Fruit fly (Drosophila melanogaster) whole organism, prepupa: Measurements from ENCODE around the gene RpS19a.

Experiments
- CG10631 ChIP-seq: fragments of 200-800 bp; sonication (Bioruptor generic); optimal IDR thresholded peaks from 2 replicates; lab custom pipeline; 2016; ENCODE audit warnings: missing biosample characterization, missing genetic modification characterization
- CG10669 ChIP-seq: fragments of 200-800 bp; sonication (Bioruptor generic); optimal IDR thresholded peaks from 3 replicates; lab custom pipeline; 2018; ENCODE audit warnings: missing biosample characterization, mild to moderate bottlenecking, missing genetic modification characterization, moderate library complexity
- CG11294 ChIP-seq: fragments of 200-800 bp; sonication (Bioruptor generic); IDR thresholded peaks from 2 replicates; pipeline ENCODE4 v1.3.6; 2022; ENCODE audit warnings: missing biosample characterization, missing genetic modification characterization
- CG15336 ChIP-seq: fragments of 200-800 bp; sonication (Bioruptor generic); IDR thresholded peaks from 2 replicates; pipeline ENCODE4 v1.3.6; 2022; ENCODE audit warnings: missing biosample characterization, missing genetic modification characterization
- CG31627 ChIP-seq: fragments of 200-800 bp; sonication (Bioruptor generic); optimal IDR thresholded peaks from 3 replicates; lab custom pipeline; 2016; ENCODE audit warnings: missing biosample characterization, missing genetic modification characterization
- CG32006 ChIP-seq: fragments of 200-800 bp; sonication (Bioruptor generic); optimal IDR thresholded peaks from 3 replicates; lab custom pipeline; 2017; ENCODE audit warnings: missing biosample characterization, mild to moderate bottlenecking, missing genetic modification characterization
- CG34406 ChIP-seq: fragments of 200-800 bp; sonication (Bioruptor generic); optimal IDR thresholded peaks from 3 replicates; lab custom pipeline; 2016; ENCODE audit warnings: missing biosample characterization, missing genetic modification characterization
- CG6163 ChIP-seq: fragments of 200-800 bp; sonication (Bioruptor generic); IDR thresholded peaks from 3 replicates; pipeline ENCODE4 v1.3.6; 2022; ENCODE audit warnings: missing biosample characterization, missing genetic modification characterization
- CG6276 ChIP-seq: fragments of 200-800 bp; sonication (Bioruptor generic); optimal IDR thresholded peaks from 2 replicates; lab custom pipeline; 2017; ENCODE audit warnings: missing biosample characterization, mild to moderate bottlenecking, missing genetic modification characterization
- CG6808 ChIP-seq: fragments of 200-800 bp; sonication (Bioruptor generic); optimal IDR thresholded peaks from 3 replicates; lab custom pipeline; 2017; ENCODE audit warnings: missing biosample characterization, missing genetic modification characterization, mild to moderate bottlenecking, moderate library complexity, missing genetic modification reagents
- CG6854 ChIP-seq: fragments of 200-800 bp; sonication (Bioruptor generic); optimal IDR thresholded peaks from 2 replicates; lab custom pipeline; 2017; ENCODE audit warnings: missing biosample characterization, mild to moderate bottlenecking, missing genetic modification characterization
- CG8119 ChIP-seq: fragments of 200-800 bp; sonication (Bioruptor generic); IDR thresholded peaks from 3 replicates; pipeline ENCODE4 v1.3.6; 2022; ENCODE audit warnings: missing biosample characterization, missing genetic modification characterization
- CG8632 ChIP-seq: fragments of 200-800 bp; sonication (Bioruptor generic); optimal IDR thresholded peaks from 3 replicates; lab custom pipeline; 2016; ENCODE audit warnings: missing biosample characterization, missing genetic modification characterization
- Eip78C ChIP-seq: fragments of 200-800 bp; sonication (Bioruptor generic); peaks from one replicate; lab custom pipeline; 2016; ENCODE audit warnings: missing biosample characterization, missing genetic modification characterization
- Eip93F ChIP-seq: fragments of 200-800 bp; sonication (Bioruptor generic); optimal IDR thresholded peaks from 2 replicates; lab custom pipeline; 2016; ENCODE audit warnings: missing biosample characterization, mild to moderate bottlenecking, missing genetic modification characterization
- Ets21C ChIP-seq: fragments of 200-800 bp; sonication (Bioruptor generic); optimal IDR thresholded peaks from 3 replicates; lab custom pipeline; 2016; ENCODE audit warnings: missing biosample characterization, missing genetic modification characterization
- Ets96B ChIP-seq: fragments of 200-800 bp; optimal IDR thresholded peaks from 2 replicates; lab custom pipeline; 2019; ENCODE audit warnings: missing biosample characterization, mild to moderate bottlenecking, missing genetic modification characterization, moderate library complexity
- Gug ChIP-seq: fragments of 200-800 bp; sonication (Bioruptor generic); IDR thresholded peaks from 2 replicates; pipeline ENCODE4 v1.3.6; 2022; ENCODE audit warnings: missing biosample characterization, missing genetic modification characterization
- Hr38 ChIP-seq: sonication (Bioruptor generic); optimal IDR thresholded peaks from 2 replicates; lab custom pipeline; 2016; ENCODE audit warnings: missing biosample characterization, missing genetic modification characterization
- Hr39 ChIP-seq: fragments of 200-800 bp; sonication (Bioruptor generic); optimal IDR thresholded peaks from 2 replicates; lab custom pipeline; 2016; ENCODE audit warnings: missing biosample characterization, missing genetic modification characterization
- Hr4 ChIP-seq: fragments of 200-800 bp; sonication (Bioruptor generic); optimal IDR thresholded peaks from 3 replicates; lab custom pipeline; 2016; ENCODE audit warnings: missing biosample characterization, missing genetic modification characterization
- Lpt ChIP-seq: fragments of 200-800 bp; sonication (Bioruptor generic); optimal IDR thresholded peaks from 3 replicates; lab custom pipeline; 2016; ENCODE audit warnings: missing biosample characterization, missing genetic modification characterization
- Smox ChIP-seq: fragments of 200-800 bp; sonication (Bioruptor generic); optimal IDR thresholded peaks from 3 replicates; lab custom pipeline; 2016; ENCODE audit warnings: missing biosample characterization, missing genetic modification characterization
- Sox14 ChIP-seq: fragments of 200-800 bp; sonication (Bioruptor generic); optimal IDR thresholded peaks from 3 replicates; lab custom pipeline; 2016; ENCODE audit warnings: missing biosample characterization, missing genetic modification characterization
- achi ChIP-seq: fragments of 200-800 bp; sonication (Bioruptor generic); optimal IDR thresholded peaks from 3 replicates; lab custom pipeline; 2016; ENCODE audit warnings: missing biosample characterization, missing genetic modification characterization
- dac ChIP-seq: fragments of 200-800 bp; sonication (Bioruptor generic); optimal IDR thresholded peaks from 2 replicates; lab custom pipeline; 2017; ENCODE audit warnings: missing biosample characterization, mild to moderate bottlenecking, missing genetic modification characterization
- dsx ChIP-seq: fragments of 200-800 bp; optimal IDR thresholded peaks from 3 replicates; lab custom pipeline; 2019; ENCODE audit warnings: missing biosample characterization, mild to moderate bottlenecking, missing genetic modification characterization, moderate library complexity; ENCODE audit not compliant: poor library complexity, severe bottlenecking
- eg ChIP-seq: fragments of 200-800 bp; sonication (Bioruptor generic); IDR thresholded peaks from 3 replicates; pipeline ENCODE4 v1.3.6; 2022; ENCODE audit warnings: missing biosample characterization, missing genetic modification characterization
- esn ChIP-seq: fragments of 200-800 bp; sonication (Bioruptor generic); optimal IDR thresholded peaks from 2 replicates; lab custom pipeline; 2016; ENCODE audit warnings: missing biosample characterization, mild to moderate bottlenecking, missing genetic modification characterization, moderate library complexity
- fd59A ChIP-seq: fragments of 200-800 bp; sonication (Bioruptor generic); optimal IDR thresholded peaks from 2 replicates; lab custom pipeline; 2017; ENCODE audit warnings: missing biosample characterization, mild to moderate bottlenecking, missing genetic modification characterization, missing genetic modification reagents
- fd85E ChIP-seq: fragments of 200-800 bp; sonication (Bioruptor generic); optimal IDR thresholded peaks from 3 replicates; lab custom pipeline; 2016; ENCODE audit warnings: missing biosample characterization, missing genetic modification characterization
- fkh ChIP-seq: fragments of 200-800 bp; sonication (Bioruptor generic); optimal IDR thresholded peaks from 3 replicates; lab custom pipeline; 2017; ENCODE audit warnings: missing biosample characterization, mild to moderate bottlenecking, missing genetic modification characterization, moderate library complexity
- lz ChIP-seq: fragments of 200-800 bp; sonication (Bioruptor generic); optimal IDR thresholded peaks from 3 replicates; lab custom pipeline; 2016; ENCODE audit warnings: missing biosample characterization, missing genetic modification characterization
- net ChIP-seq: fragments of 200-800 bp; sonication (Bioruptor generic); optimal IDR thresholded peaks from 3 replicates; lab custom pipeline; 2016; ENCODE audit warnings: missing biosample characterization, missing genetic modification characterization
- salr ChIP-seq, 2 experiments: fragments of 200-800 bp; sonication (Bioruptor generic); optimal IDR thresholded peaks; 3 replicates each; lab custom pipeline; 2016 to 2018; ENCODE audit warnings: missing biosample characterization in 2 of 2, missing genetic modification characterization in 2 of 2, mild to moderate bottlenecking in 1 of 2
- spab ChIP-seq: fragments of 200-800 bp; sonication (Bioruptor generic); optimal IDR thresholded peaks from 2 replicates; lab custom pipeline; 2017; ENCODE audit warnings: missing biosample characterization, mild to moderate bottlenecking, missing genetic modification characterization, missing genetic modification reagents
- ss ChIP-seq, 2 experiments: fragments of 200-800 bp; sonication (Bioruptor generic); optimal IDR thresholded peaks; 2 replicates in 1 of 2; 3 replicates in 1 of 2; lab custom pipeline; 2017 to 2018; ENCODE audit warnings: mild to moderate bottlenecking in 2 of 2, missing biosample characterization in 2 of 2, missing genetic modification characterization in 2 of 2, moderate library complexity in 1 of 2
- topi ChIP-seq: fragments of 200-800 bp; sonication (Bioruptor generic); optimal IDR thresholded peaks from 3 replicates; lab custom pipeline; 2016; ENCODE audit warnings: missing biosample characterization, missing genetic modification characterization

The RpS19a gene

DNA sequence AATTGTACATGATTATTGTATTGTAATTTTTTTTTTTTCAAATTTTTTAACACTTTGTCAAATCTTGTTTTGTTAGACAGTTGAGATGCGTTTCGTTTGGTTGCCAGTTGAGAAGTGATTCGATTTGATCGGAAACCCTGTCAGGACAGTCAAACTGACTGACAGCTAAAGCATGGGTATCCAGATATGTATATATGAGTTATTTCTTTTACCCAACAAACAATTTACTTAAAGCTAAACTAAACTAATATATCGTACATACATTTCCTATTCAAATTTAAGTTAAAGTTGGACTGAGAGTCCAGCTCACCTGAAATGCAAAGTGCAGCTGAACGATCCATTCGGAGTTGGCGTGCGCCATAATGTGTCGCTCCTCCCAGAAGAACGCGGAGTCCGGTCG is 5.6 kb upstream of the RpS19a start, which contains the start of gene CG9777:
Gene CG9777, minus strand, starts transcription at position 101 of the 400 bp plus-strand sequence.
- TF ChIP-seq fd85E (GFP tag; lab: Kevin White, UChicago) (no peak), Hr4 (GFP tag; lab: Kevin White, UChicago) (no peak), lz (no peak)

DNA sequence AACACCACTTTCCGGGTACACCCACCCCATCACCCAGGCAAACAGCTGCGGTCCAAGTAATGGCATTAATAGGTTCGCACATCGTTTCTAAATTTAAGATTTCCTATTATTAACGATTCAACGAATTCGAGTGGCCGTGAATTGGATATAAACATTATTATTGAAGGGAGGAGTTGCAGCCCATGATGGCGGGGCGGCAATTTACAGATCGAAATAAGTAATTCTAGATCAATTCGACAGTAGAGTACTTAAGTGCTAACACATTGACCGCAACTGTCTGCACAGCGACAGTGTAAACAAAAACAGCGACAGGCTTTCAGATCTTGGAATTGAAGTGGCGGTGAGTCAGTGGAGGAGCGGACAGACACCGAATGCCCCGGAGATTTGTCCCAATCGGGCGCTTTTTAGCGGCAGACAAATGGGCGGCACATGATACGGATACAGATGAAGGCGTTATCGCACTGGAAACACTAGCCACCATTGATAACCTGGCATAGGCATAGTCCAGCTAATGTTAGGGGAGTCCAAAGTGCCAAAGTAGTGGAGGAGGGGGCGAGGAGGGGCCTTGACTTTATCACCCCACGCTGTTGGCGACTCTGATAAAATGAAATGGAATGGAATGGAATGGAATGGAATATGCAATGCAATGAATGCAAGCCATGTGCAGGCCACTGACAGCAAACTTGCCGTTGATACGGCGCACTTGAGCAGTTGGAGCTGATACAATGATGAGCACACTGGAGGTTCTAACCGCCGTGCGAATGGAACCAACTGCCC is 4.3 kb upstream of the RpS19a start:
- TF ChIP-seq CG8119 (GFP tag; lab: Robert Waterston, UW) (0 out of 3 replicates have a peak, but pooled peaks have one; percentile 27), Eip78C (peak; percentile 64), fkh (GFP tag; lab: Kevin White, UChicago) (peak; percentile 58), salr (GFP tag; optimal IDR thresholded peaks at IDR 0.05; lab: Kevin White, UChicago) (peak in 1 of 2 experiments; percentile 3), spab (peak; percentile 12), CG15336 (GFP tag; lab: Robert Waterston, UW) (peak; percentile 36; the same call in 1 of the 2 replicates), CG6276 (GFP tag; lab: Kevin White, UChicago) (peak; percentile 65), topi (no peak), Gug (GFP tag; lab: Robert Waterston, UW) (0 out of 2 replicates have a peak, but pooled peaks have one; percentile 28), fd59A (GFP tag; lab: Kevin White, UChicago) (peak; percentile 17), eg (GFP tag; lab: Robert Waterston, UW) (peak; percentile 25; the same call in 2 of the 3 replicates), CG6808 (GFP tag; lab: Kevin White, UChicago) (peak; percentile 70), Ets21C (GFP tag; lab: Kevin White, UChicago) (no peak), ss (GFP tag; optimal IDR thresholded peaks at IDR 0.05; lab: Kevin White, UChicago) (no peak), CG32006 (GFP tag; lab: Kevin White, UChicago) (peak; percentile 63), net (peak; percentile 22), dac (peak; percentile 48), Ets96B (tag; lab: Kevin White, UChicago) (peak; percentile 19), fd85E (GFP tag; lab: Kevin White, UChicago) (no peak), CG11294 (peak; percentile 15; the same call in 1 of the 2 replicates)
- TF ChIP-seq, all 60 proteins: peak for 16

DNA sequence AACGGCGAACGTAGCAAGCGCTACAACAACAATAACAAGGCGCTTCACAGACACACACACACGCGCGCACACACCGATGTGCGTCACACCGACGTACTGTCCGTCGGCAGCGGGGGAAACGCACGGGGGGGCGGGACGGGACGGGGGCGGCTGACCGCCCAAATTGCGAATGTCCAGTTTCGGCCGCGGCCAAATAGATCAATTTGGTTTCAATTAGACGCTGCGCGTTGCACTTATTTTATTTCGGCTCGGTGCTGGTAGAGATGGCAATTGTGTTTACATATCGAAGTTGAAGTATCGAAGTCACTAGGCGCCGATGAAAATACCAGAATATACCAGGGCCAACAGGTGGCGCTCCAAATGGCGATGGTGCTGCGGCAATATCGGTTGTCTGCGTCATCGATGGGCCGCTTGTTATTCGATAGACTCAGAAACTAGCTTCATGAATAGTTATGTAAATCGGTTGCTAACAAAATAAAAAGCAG is 546 bp upstream of the RpS19a start, which contains the start of gene Rok:
Gene Rok, minus strand, starts transcription at position 309 of the 485 bp plus-strand sequence.
- TF ChIP-seq CG6854: no peak
- peak; percentile 51 for TF ChIP-seq fkh (GFP tag; lab: Kevin White, UChicago)
- TF ChIP-seq Hr39 (GFP tag; lab: Kevin White, UChicago): no peak
- no peak for TF ChIP-seq eg (GFP tag; lab: Robert Waterston, UW)
- TF ChIP-seq CG6276 (GFP tag; lab: Kevin White, UChicago): no peak
- TF ChIP-seq CG6808 (GFP tag; lab: Kevin White, UChicago): peak; percentile 8
- TF ChIP-seq Hr38 (GFP tag; lab: Kevin White, UChicago): no peak
- no peak for TF ChIP-seq Ets96B (tag; lab: Kevin White, UChicago)
- TF ChIP-seq CG6163 (GFP tag; lab: Robert Waterston, UW): 0 out of 3 replicates have a peak, but pooled peaks have one; percentile 31

DNA sequence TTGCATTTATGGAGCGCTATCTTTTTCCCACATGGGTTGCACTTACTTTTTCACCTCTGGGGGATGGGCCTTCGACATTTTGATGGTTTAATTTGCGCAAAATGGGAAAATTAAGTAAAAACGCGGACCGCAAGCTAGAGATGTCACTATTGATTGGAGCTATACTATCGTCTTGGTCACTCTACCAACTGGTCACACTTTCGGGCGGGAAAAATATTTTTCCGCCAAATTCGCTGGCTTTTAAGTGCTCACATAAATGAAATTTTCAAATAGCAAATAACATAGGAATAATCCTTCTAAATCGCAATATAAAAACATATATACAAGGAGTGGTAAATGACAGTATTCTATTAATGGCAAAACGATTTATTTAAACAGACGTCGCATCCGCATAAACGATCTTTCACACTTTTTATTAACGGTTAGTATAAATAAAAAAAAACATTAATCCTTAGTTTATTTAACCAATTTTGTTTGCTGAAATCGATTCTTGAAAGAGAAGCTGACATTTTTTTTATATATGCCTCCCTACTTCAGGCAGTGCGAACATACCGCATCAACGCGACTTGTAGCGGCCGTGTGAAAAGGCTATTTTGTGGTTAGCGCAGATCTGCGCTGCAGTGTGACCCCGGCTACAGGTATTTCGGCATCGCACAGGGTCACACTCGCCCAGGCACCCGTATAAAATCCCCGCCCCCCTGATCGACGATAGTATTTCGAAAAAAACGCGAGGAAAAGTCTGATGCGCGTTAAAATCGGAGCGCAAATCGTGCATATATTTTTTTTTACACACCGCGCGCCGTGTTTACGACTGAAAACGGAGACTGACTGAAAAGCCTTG is 2.8 kb downstream of the RpS19a start, which contains the start of the genes SNRPG and mthl1:
Gene SNRPG, minus strand, starts transcription at position 160 of the 841 bp plus-strand sequence.
Gene mthl1, plus strand, starts transcription at position 709 of the 841 bp plus-strand sequence.
- peak; percentile 54 for TF ChIP-seq Ets96B (tag; lab: Kevin White, UChicago)
- peak; percentile 70 for TF ChIP-seq Eip93F (GFP tag; lab: Kevin White, UChicago)
- TF ChIP-seq CG11294: peak; percentile 91
- TF ChIP-seq lz: peak; percentile 83
- peak; percentile 95 for TF ChIP-seq CG6163 (GFP tag; lab: Robert Waterston, UW)
- TF ChIP-seq CG8119 (GFP tag; lab: Robert Waterston, UW): peak; percentile 81
- TF ChIP-seq CG8632 (GFP tag; lab: Kevin White, UChicago): peak; percentile 67
- TF ChIP-seq fd85E (GFP tag; lab: Kevin White, UChicago): no peak
- peak; percentile 70 for TF ChIP-seq Lpt
- peak; percentile 91 for TF ChIP-seq CG31627 (GFP tag; lab: Kevin White, UChicago)
- peak; percentile 72 for TF ChIP-seq achi (GFP tag; lab: Kevin White, UChicago)
- TF ChIP-seq eg (GFP tag; lab: Robert Waterston, UW): peak; percentile 95
- peak; percentile 66 for TF ChIP-seq CG34406 (GFP tag; lab: Kevin White, UChicago)
- peak; percentile 82 for TF ChIP-seq Sox14 (GFP tag; lab: Kevin White, UChicago)
- peak; percentile 78 for TF ChIP-seq Smox (GFP tag; lab: Kevin White, UChicago)
- no peak for TF ChIP-seq CG6854
- peak; percentile 89 for TF ChIP-seq Eip78C
- TF ChIP-seq fkh (GFP tag; lab: Kevin White, UChicago): no peak
- peak; percentile 81 for TF ChIP-seq CG10631 (GFP tag; lab: Kevin White, UChicago)
- peak; percentile 73 for TF ChIP-seq CG10669 (GFP tag; lab: Kevin White, UChicago)
- peak; percentile 28 for TF ChIP-seq dsx (GFP tag; lab: Kevin White, UChicago)
- TF ChIP-seq esn (GFP tag; lab: Kevin White, UChicago): peak; percentile 75
- TF ChIP-seq Hr4 (GFP tag; lab: Kevin White, UChicago): peak; percentile 53
- peak; percentile 80 for TF ChIP-seq topi
- no peak for TF ChIP-seq Hr38 (GFP tag; lab: Kevin White, UChicago)
